Worm (Caenorhabditis elegans) whole organism, midembryonic: ENCODE data around the gene Y69A2AR.31.
"Not testable (repeated sequence)": the region's sequence is repeated elsewhere in the genome, so short reads cannot be mapped to it uniquely, and the experiment has no call there.

Experiments
- T22C8.4 ChIP-seq: fragments of 200-800 bp; sonication (Bioruptor generic); IDR thresholded peaks from 2 replicates; pipeline ENCODE4 v1.3.6; 2022; ENCODE audit warnings: missing genetic modification characterization, missing compliant biosample characterization
- cog-1 ChIP-seq: sonication (generic microtip); optimal IDR thresholded peaks from 2 replicates; lab custom pipeline; 2016; ENCODE audit warnings: missing genetic modification characterization, missing compliant biosample characterization
- flt-1 ChIP-seq: fragments of 200-800 bp; sonication (Bioruptor generic); IDR thresholded peaks from 2 replicates; pipeline ENCODE4 v1.3.6; 2022; ENCODE audit warnings: missing genetic modification characterization, missing compliant biosample characterization
- klf-2 ChIP-seq: fragments of 200-800 bp; sonication (Bioruptor generic); conservative IDR thresholded peaks from 2 replicates; pipeline ENCODE4 v1.3.6; 2022; ENCODE audit warnings: missing genetic modification reagents, missing genetic modification characterization, missing compliant biosample characterization
- med-1 ChIP-seq: sonication (generic microtip); optimal IDR thresholded peaks from 2 replicates; lab custom pipeline; 2017; ENCODE audit warnings: missing genetic modification characterization, mild to moderate bottlenecking, missing compliant biosample characterization, antibody characterized with exemption, missing genetic modification reagents; ENCODE audit not compliant: insufficient read depth
- ref-1 ChIP-seq: fragments of 200-800 bp; sonication (Bioruptor generic); conservative IDR thresholded peaks from 2 replicates; pipeline ENCODE4 v1.3.6; 2022; ENCODE audit warnings: missing genetic modification reagents, missing genetic modification characterization, missing compliant biosample characterization
- tab-1 ChIP-seq: fragments of 200-800 bp; sonication (Bioruptor generic); IDR thresholded peaks from 2 replicates; pipeline ENCODE4 v1.3.6; 2022; ENCODE audit warnings: missing genetic modification characterization, missing compliant biosample characterization
- ztf-23 ChIP-seq: fragments of 200-800 bp; sonication (Bioruptor generic); IDR thresholded peaks from 2 replicates; pipeline ENCODE4 v1.3.6; 2022; ENCODE audit warnings: missing genetic modification reagents, missing genetic modification characterization, missing compliant biosample characterization
- ztf-29 ChIP-seq: fragments of 200-800 bp; sonication (Bioruptor generic); IDR thresholded peaks from 2 replicates; pipeline ENCODE4 v1.3.6; 2022; ENCODE audit warnings: missing genetic modification reagents, missing genetic modification characterization, missing compliant biosample characterization

The Y69A2AR.31 gene

DNA sequence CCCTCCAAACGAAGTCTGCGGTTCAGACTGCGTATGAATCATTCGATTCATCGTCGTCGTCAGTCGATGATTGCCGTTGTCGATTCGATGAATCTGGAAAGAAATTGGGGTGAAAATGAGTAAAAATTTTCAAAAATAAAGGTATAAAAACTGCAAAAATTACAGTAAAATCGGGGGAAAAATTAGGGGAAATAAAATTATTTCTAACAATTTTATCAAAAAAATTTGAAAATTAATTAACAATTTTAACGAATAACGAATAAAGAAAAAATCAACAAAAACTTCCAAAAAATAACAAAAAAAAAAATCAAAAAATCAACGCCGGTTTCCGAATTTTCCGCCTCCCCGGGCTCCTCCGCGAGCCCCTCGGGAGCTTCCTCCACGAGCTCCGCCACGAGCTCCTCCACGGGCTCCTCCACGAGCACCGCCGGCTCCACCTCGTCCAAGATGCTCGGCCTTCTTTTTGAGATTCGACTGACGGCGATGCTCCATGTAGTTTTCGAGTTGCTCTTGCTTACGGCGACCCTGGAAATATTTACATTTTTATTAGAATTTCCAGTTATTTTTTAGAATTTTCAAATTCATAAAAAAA is 25.0 kb upstream of the Y69A2AR.31 start, which contains the start of gene egrh-3:
egrh-3 (minus strand) TSS at position 51 of the 592 bp plus-strand sequence.
- no peak for TF ChIP-seq cog-1 (tag; lab: Kevin White, UChicago)
- TF ChIP-seq klf-2: no peak
- no peak for TF ChIP-seq T22C8.4 (GFP tag; lab: Robert Waterston, UW)
- TF ChIP-seq med-1: no peak
- no peak for TF ChIP-seq tab-1 (GFP tag; lab: Robert Waterston, UW)
- TF ChIP-seq ztf-23: no peak
- TF ChIP-seq ref-1 (GFP tag; lab: Robert Waterston, UW): no peak
- TF ChIP-seq ztf-29: no peak
- no peak for TF ChIP-seq flt-1 (GFP tag; lab: Robert Waterston, UW)

DNA sequence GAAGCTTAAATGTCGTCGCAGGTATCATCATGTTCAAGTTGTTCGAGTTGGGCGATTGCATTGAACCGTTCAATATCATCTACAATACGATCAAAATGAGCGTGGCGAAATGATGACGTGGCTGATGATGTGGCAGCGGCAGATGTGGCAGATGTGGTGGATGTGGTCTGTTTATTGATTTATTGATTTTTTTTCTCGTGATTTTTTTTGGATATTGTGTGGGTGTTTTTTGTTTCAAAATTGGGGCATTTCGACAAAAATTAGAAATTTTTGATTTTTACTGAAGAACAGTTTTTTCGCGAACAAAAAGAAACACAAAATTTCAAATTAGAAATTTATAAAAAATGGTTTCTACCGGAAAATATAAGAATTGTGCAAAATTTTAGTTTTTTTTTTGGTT is 16.5 kb upstream of the Y69A2AR.31 start:
- TF ChIP-seq klf-2: no peak
- TF ChIP-seq T22C8.4 (GFP tag; lab: Robert Waterston, UW): peak; percentile 70

DNA sequence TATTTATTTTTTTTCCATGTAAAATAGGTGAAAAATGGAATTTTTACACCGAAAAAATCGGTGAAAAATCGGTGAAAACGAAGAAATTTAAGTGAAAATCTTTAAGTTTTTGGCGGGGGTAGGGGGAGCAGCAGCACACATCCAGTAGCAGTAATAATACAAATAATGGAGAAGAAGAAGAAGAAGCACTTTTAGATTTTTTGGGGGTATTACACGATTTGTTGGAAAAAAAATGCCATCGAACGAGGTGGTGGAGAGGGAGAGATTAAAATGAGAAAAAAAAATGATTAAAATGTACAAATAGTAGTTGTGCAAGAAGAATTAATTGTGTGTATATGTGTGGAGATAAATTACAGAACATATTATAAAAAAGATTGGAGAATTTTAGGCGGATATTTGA is 14.3 kb upstream of the Y69A2AR.31 start:
- no peak for TF ChIP-seq tab-1 (GFP tag; lab: Robert Waterston, UW)
- no peak for TF ChIP-seq med-1
- TF ChIP-seq ref-1 (GFP tag; lab: Robert Waterston, UW): no peak
- TF ChIP-seq flt-1 (GFP tag; lab: Robert Waterston, UW): no peak
- no peak for TF ChIP-seq klf-2

DNA sequence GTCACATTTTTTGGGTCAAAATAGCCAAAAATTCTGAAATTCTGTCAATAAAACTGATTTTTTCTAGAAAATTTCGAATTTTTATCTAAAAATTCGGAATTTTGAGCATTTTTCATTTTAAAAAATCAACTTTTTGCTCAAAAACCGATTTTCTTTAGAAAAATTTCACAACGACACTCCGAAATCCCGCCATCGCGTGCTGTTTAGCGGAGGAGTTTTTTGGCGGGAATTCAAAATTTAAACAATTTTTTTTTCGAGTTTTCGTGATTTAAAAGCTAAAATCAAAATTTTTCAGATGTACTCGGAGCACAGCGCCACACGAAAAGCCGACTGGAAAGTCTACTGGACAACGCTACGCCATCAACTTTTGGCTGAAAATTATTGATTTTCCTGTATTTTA is 13.9 kb upstream of the Y69A2AR.31 start:
- TF ChIP-seq T22C8.4 (GFP tag; lab: Robert Waterston, UW) (no peak), cog-1 (tag; lab: Kevin White, UChicago) (no peak)

DNA sequence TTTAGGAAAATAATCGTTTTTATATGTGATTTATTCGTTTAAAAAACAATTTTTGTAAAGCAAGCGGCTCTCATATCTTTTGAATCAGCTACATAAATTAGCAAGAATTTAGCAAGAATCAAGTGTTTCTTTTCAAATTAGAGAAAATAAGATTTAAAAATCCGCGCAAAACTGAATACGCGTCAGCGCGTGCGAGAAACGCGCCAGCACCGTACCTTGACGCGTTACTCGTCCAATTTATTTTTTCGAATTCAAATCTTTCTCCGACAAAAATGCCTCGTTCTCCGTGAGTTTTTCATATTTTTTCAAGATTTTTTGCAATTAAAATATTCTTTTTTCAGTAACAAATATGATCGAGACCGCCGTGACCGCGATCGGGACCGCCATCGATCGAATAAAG is 12.5 kb upstream of the Y69A2AR.31 start, which contains the start of gene Y94H6A.3:
Y94H6A.3 (plus strand) TSS at position 232 of the 400 bp plus-strand sequence.
- TF ChIP-seq ztf-23: 0 out of 2 replicates have a peak, but pooled peaks have one; percentile 54
- TF ChIP-seq ref-1 (GFP tag; lab: Robert Waterston, UW): no peak

DNA sequence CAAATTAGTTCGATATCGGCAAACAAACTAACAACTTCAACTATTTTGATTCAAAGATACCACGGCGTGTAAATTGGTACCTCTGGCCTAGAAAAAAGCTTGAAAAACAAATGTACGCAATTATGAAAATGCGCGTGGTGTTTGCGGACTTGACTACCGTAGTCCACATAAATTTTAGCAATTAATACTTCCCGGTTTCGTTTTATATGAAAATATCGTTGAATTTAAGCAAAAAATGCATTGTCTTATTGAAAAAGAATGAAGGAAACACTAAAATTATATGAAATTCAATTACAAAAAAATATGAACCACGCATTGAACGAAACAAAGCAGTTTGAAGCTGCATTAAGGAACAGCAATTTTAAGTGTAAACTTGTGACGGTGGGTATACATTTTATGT is 11.1 kb upstream of the Y69A2AR.31 start, which contains the start of gene gpx-4:
gpx-4 (minus strand) TSS at position 101 of the 400 bp plus-strand sequence.
- not testable (repeated sequence) for TF ChIP-seq med-1; flt-1 (GFP tag; lab: Robert Waterston, UW); ztf-29

DNA sequence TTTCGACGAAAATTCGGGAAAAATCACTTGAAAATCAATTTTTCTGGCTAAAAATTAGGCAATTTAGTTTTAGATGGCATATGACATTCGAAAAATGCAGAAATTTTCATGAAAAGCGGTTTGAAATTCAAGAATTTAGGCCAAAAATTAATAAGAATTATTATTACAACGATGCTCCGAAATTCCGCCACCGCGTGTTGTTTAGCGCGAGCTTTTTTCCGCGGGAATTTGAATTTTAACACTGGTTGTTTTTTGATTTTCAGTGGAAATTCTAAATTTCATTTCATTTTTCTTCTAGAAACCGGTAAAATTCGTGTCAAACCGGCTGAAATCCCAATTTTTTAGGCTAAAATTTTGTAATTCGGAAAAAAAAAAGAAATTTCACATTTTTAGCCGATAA is 6.9 kb upstream of the Y69A2AR.31 start:
- TF ChIP-seq klf-2 (no peak), T22C8.4 (GFP tag; lab: Robert Waterston, UW) (no peak), ref-1 (GFP tag; lab: Robert Waterston, UW) (no peak), flt-1 (GFP tag; lab: Robert Waterston, UW) (no peak), ztf-23 (no peak), tab-1 (GFP tag; lab: Robert Waterston, UW) (no peak), ztf-29 (no peak), cog-1 (tag; lab: Kevin White, UChicago) (no peak), med-1 (no peak)

DNA sequence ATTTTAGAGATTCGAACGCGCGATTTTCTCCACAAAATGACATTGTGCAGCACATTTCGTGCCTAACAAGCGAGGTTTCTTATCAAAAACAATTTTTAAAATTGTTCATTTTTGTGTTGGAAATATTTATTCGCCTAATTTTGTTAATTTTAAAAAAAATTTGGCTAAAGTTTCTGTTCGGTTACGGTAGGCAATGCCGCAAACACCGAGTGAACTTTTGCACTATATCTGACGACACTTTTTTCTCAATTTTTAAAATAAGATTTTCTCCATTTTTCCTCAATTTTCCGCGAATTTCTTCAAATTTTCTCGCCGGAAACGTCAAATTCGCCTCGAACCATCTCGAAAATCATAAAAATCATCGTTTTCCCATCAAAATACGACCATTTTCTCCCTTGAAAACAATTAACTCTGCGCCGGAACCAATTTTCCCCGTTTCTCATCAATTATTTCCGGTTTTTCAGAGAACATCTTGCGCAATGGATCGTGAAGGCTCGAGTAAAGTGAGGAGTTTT is 2.8 kb upstream of the Y69A2AR.31 start, which contains the start of gene Y69A2AR.1:
Y69A2AR.1 (plus strand) TSS at position 465 of the 515 bp plus-strand sequence.
- no peak for TF ChIP-seq T22C8.4 (GFP tag; lab: Robert Waterston, UW)
- no peak for TF ChIP-seq flt-1 (GFP tag; lab: Robert Waterston, UW)
- no peak for TF ChIP-seq ztf-29
- no peak for TF ChIP-seq cog-1 (tag; lab: Kevin White, UChicago)
- no peak for TF ChIP-seq ref-1 (GFP tag; lab: Robert Waterston, UW)
- TF ChIP-seq ztf-23: no peak
- no peak for TF ChIP-seq klf-2
- TF ChIP-seq tab-1 (GFP tag; lab: Robert Waterston, UW): no peak
- no peak for TF ChIP-seq med-1

DNA sequence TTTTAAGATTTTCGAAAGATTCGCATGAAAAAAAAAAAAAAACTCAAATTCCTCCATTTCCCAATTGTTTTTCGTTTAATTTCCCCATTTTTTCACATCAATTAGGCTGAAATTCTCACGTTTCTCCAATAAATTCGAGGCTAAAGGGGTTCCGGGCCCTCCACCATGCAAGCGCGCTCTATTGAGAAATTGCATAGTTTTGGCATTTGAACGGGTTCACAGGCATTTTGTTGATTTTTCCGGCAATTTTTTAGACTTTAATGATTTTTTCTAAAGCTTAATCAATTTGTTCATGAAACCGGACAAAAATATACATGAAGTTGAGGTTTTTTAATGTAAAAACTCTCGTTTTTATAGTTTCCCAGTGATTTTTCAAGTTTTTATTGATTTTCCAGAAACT is 2.3 kb upstream of the Y69A2AR.31 start:
- peak; percentile 42; the same call in 1 of the 2 replicates for TF ChIP-seq ztf-23
- no peak for TF ChIP-seq tab-1 (GFP tag; lab: Robert Waterston, UW)

DNA sequence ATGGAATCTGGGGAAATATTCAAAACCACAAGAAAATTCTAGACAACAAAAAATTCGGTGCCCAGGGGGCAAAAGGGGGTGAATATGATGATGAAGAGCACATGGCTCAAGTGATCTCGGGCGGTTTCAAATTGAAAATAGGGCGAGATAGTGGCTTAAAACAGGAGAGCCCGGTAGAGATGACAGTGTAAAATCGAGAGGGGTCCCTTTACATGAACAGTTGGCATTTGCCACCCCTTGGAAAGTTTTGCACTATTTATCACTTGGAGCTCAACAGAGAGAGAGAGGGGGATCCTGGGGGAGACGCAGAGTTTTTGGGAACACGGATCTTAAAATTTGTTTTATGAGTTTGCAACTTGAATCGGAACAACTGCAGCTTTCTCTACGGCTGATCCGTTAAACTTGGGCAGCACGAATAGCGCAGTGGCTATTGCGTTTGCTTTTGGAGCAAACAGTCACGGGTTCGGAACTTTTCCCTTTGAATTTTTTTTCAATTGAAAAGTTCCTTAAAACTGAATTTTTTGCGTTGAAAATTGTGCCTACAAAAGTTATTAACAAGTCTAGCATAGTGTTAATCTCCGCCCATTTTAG is 1.7 kb upstream of the Y69A2AR.31 start:
- TF ChIP-seq ztf-29: no peak
- no peak for TF ChIP-seq klf-2
- TF ChIP-seq med-1: no peak
- TF ChIP-seq ref-1 (GFP tag; lab: Robert Waterston, UW): no peak
- no peak for TF ChIP-seq ztf-23
- no peak for TF ChIP-seq T22C8.4 (GFP tag; lab: Robert Waterston, UW)
- TF ChIP-seq flt-1 (GFP tag; lab: Robert Waterston, UW): no peak
- TF ChIP-seq tab-1 (GFP tag; lab: Robert Waterston, UW): no peak
- no peak for TF ChIP-seq cog-1 (tag; lab: Kevin White, UChicago)

DNA sequence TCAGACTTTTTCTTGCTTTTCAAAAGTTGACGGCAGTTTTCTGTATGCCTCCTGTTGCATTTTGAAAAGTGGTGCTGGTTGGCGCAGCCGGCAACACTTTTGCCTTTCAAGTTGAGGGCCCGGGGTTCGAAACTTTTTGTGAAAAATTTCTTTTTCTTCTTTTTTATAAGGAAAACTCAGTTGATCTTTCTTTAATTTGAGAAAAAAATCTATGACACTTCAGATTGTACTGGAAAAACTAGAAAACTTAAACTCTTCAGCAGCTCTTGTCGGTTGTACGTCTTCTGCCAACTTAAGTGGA is 1.0 kb upstream of the Y69A2AR.31 start:
- TF ChIP-seq flt-1 (GFP tag; lab: Robert Waterston, UW): no peak
- no peak for TF ChIP-seq T22C8.4 (GFP tag; lab: Robert Waterston, UW)
- TF ChIP-seq ref-1 (GFP tag; lab: Robert Waterston, UW): no peak
- no peak for TF ChIP-seq klf-2
- no peak for TF ChIP-seq med-1
- no peak for TF ChIP-seq ztf-23
- no peak for TF ChIP-seq tab-1 (GFP tag; lab: Robert Waterston, UW)
- TF ChIP-seq ztf-29: no peak
- TF ChIP-seq cog-1 (tag; lab: Kevin White, UChicago): no peak
